Fruit fly (Drosophila melanogaster): ENCODE results near the gene Stt3A.

The Stt3A gene

DNA sequence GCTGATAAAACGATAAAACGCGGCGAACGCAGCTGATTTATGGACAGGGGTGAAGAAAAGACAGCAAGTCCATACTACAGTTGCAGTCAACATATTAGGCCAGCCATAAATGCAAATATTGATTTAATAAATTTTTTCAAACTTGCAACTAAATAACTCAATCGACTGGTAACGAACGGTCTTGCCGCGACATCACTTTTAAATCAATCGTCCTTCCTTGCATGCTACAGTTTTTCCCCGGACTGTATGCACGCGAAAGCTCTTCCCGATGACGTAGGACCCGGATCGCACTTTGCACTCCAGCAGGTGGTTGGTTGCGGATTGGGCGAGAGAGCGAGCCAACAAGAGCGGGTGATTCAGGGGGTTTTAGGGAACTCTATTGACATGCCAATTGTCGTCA, 11.2 kb upstream of the Stt3A start (continued):
- TF ChIP-seq Bteb2 (GFP tag; optimal IDR thresholded peaks at IDR 0.05) (no peak), CG17802 (tag; optimal IDR thresholded peaks at IDR 0.05) (no peak), zen (tag; optimal IDR thresholded peaks at IDR 0.05) (no peak), exex (tag; optimal IDR thresholded peaks at IDR 0.05) (no peak), CG4730 (GFP tag; IDR thresholded peaks at IDR 0.05) (no peak), CG6683 (GFP tag; optimal IDR thresholded peaks at IDR 0.05) (no peak), sens (GFP tag) (peak; percentile 73), nom (GFP tag; optimal IDR thresholded peaks at IDR 0.05) (peak; percentile 90), CG8089 (GFP tag; optimal IDR thresholded peaks at IDR 0.05) (no peak), CG10431 (GFP tag; optimal IDR thresholded peaks at IDR 0.05) (no peak), Oli (tag; optimal IDR thresholded peaks at IDR 0.05) (no peak), CG17912 (GFP tag; optimal IDR thresholded peaks at IDR 0.05) (no peak), CG11560 (tag; IDR thresholded peaks at IDR 0.05) (no peak), da (GFP tag; optimal IDR thresholded peaks at IDR 0.05) (no peak), Six4 (GFP tag; optimal IDR thresholded peaks at IDR 0.05) (no peak), NfI (GFP tag; optimal IDR thresholded peaks at IDR 0.05) (peak; percentile 10)

DNA sequence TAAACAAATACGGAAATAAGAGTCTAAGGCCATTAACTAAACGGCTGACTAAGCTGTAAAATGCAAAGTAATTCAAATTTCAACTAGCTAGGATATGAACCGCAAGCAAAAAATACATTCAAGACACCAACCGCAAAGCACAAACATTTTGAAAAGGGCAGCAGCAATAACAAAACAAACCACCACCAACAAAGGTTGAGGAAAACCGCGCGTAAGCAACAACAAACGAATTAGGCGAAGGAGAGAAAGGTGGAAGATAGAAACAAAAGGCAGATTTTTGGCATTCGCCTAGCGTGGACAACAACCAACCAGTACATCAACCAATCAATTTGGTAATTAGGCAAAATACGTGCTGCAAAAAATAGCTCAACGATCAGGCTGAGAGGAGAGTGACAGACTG, 6.8 kb upstream of the Stt3A start:
- peak; percentile 26 for TF ChIP-seq HmgD (GFP tag; optimal IDR thresholded peaks at IDR 0.05)
- TF ChIP-seq Sry-δ (GFP tag; optimal IDR thresholded peaks at IDR 0.05): peak; percentile 40
- TF ChIP-seq danr (GFP tag; IDR thresholded peaks at IDR 0.05): no peak
- no peak for TF ChIP-seq CG18599 (GFP tag; optimal IDR thresholded peaks at IDR 0.05)
- TF ChIP-seq zen (tag; optimal IDR thresholded peaks at IDR 0.05): peak; percentile 34
- no peak for TF ChIP-seq vfl (GFP tag; optimal IDR thresholded peaks at IDR 0.05)
- TF ChIP-seq phol (tag; optimal IDR thresholded peaks at IDR 0.05): peak; percentile 9
- TF ChIP-seq CG7357 (GFP tag; IDR thresholded peaks at IDR 0.05): no peak
- TF ChIP-seq fd3F (GFP tag; optimal IDR thresholded peaks at IDR 0.05): no peak
- TF ChIP-seq dimm (GFP tag; IDR thresholded peaks at IDR 0.05): no peak
- TF ChIP-seq Nf-YC (tag; optimal IDR thresholded peaks at IDR 0.05): peak; percentile 3
- TF ChIP-seq CG3995 (GFP tag; optimal IDR thresholded peaks at IDR 0.05): no peak
- no peak for TF ChIP-seq kni (GFP tag; optimal IDR thresholded peaks at IDR 0.05)
- TF ChIP-seq vvl (GFP tag; IDR thresholded peaks at IDR 0.05): 0 out of 2 replicates have a peak, but pooled peaks have one; percentile 24
- no peak for TF ChIP-seq slou (GFP tag; optimal IDR thresholded peaks at IDR 0.05)
- TF ChIP-seq CG10654 (GFP tag; optimal IDR thresholded peaks at IDR 0.05): no peak
- TF ChIP-seq klu (GFP tag; IDR thresholded peaks at IDR 0.05): no peak
- peak; percentile 18 for TF ChIP-seq Hmr (GFP tag; optimal IDR thresholded peaks at IDR 0.05)
- TF ChIP-seq HmgZ (tag; optimal IDR thresholded peaks at IDR 0.05): peak; percentile 42
- no peak for TF ChIP-seq Taf1 (GFP tag; IDR thresholded peaks at IDR 0.05)
- no peak for TF ChIP-seq wek (GFP tag; optimal IDR thresholded peaks at IDR 0.05)
- TF ChIP-seq TFAM (GFP tag; optimal IDR thresholded peaks at IDR 0.05): no peak
- TF ChIP-seq CG12744 (GFP tag; optimal IDR thresholded peaks at IDR 0.05): no peak
- TF ChIP-seq E2f2 (GFP tag; IDR thresholded peaks at IDR 0.05): peak; percentile 56
- TF ChIP-seq CG7372 (GFP tag; IDR thresholded peaks at IDR 0.05): no peak
- TF ChIP-seq hkb (optimal IDR thresholded peaks at IDR 0.05): peak; percentile 21
- TF ChIP-seq hkb (GFP tag; IDR thresholded peaks at IDR 0.05): no peak
- TF ChIP-seq CG13894 (tag; optimal IDR thresholded peaks at IDR 0.05): no peak
- TF ChIP-seq H2.0 (GFP tag; IDR thresholded peaks at IDR 0.05): no peak
- no peak for TF ChIP-seq BtbVII (GFP tag; optimal IDR thresholded peaks at IDR 0.05)
- TF ChIP-seq YL-1 (GFP tag; optimal IDR thresholded peaks at IDR 0.05): no peak
- no peak for TF ChIP-seq sens-2 (GFP tag; IDR thresholded peaks at IDR 0.05)
- no peak for TF ChIP-seq CG11093 (GFP tag; IDR thresholded peaks at IDR 0.05)
- no peak for TF ChIP-seq CoRest (tag; optimal IDR thresholded peaks at IDR 0.05)
- 0 out of 4 replicates have a peak, but pooled peaks have one; percentile 58 for TF ChIP-seq chinmo (GFP tag; IDR thresholded peaks at IDR 0.05; ENCODE audit: partially characterized antibody)
- no peak for TF ChIP-seq tgo (GFP tag; IDR thresholded peaks at IDR 0.05)
- TF ChIP-seq ind (GFP tag; optimal IDR thresholded peaks at IDR 0.05): no peak
